Worm (Caenorhabditis elegans): Measurements from ENCODE around the gene F59A7.7.

DNA sequence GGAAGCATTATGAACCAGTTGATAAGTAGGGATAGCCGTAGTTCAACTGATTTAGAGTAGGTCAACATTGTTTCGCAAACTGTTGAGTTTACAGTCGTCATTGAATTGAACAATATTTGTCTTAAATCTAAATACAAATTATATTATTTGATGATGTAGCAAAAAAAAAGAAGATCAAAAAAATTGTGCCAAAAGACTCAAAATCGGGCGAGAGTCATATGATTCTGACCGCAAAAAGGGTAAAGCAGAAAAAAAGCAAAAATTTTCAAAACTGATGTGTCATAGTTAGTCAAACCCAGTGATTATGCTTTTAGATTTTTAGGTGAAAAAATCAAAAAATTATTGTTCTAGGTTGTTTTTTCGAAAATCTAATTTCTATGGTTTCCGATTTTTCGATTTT is 15.9 kb downstream of the F59A7.7 start, which contains the start of gene srab-13:
- no peak for TF ChIP-seq mep-1 (tag; optimal IDR thresholded peaks at IDR 0.05)
- no peak for TF ChIP-seq blmp-1 (tag; optimal IDR thresholded peaks at IDR 0.05)
- TF ChIP-seq nhr-76 (tag; optimal IDR thresholded peaks at IDR 0.05): no peak
- no peak for TF ChIP-seq unc-62 (GFP tag; optimal IDR thresholded peaks at IDR 0.05)
- no peak for TF ChIP-seq ham-2 (GFP tag; optimal IDR thresholded peaks at IDR 0.05)
- TF ChIP-seq tbx-8 (GFP tag; optimal IDR thresholded peaks at IDR 0.05): no peak
- no peak for TF ChIP-seq elt-1 (tag; optimal IDR thresholded peaks at IDR 0.05; ENCODE audit: borderline replicate concordance, insufficient read depth)
- TF ChIP-seq pha-4 (tag; optimal IDR thresholded peaks at IDR 0.05): no peak
- TF ChIP-seq M03D4.4 (tag; optimal IDR thresholded peaks at IDR 0.05): no peak
- TF ChIP-seq nhr-237 (tag; optimal IDR thresholded peaks at IDR 0.05): no peak
- no peak for TF ChIP-seq lsy-2 (tag; optimal IDR thresholded peaks at IDR 0.05)
- TF ChIP-seq ztf-11 (tag; optimal IDR thresholded peaks at IDR 0.05): no peak

All from whole organism, mixed stage, embryonic.